Fruit fly (Drosophila melanogaster) whole organism, embryonic: ENCODE data around the gene CG14797.

Source experiments
- BtbVII ChIP-seq: fragments of 200-800 bp; sonication (Bioruptor generic); optimal IDR thresholded peaks from 3 replicates; lab custom pipeline; 2017; ENCODE audit warnings: missing biosample characterization, mild to moderate bottlenecking, missing genetic modification characterization
- CG12744 ChIP-seq: fragments of 200-800 bp; sonication (Bioruptor generic); optimal IDR thresholded peaks from 2 replicates; lab custom pipeline; 2016; ENCODE audit warnings: missing biosample characterization, missing genetic modification characterization
- CG1647 ChIP-seq: fragments of 200-800 bp; sonication (Bioruptor generic); optimal IDR thresholded peaks from 3 replicates; lab custom pipeline; 2016; ENCODE audit warnings: missing biosample characterization, missing genetic modification characterization
- CG17328 ChIP-seq: fragments of 200-800 bp; sonication (Bioruptor generic); IDR thresholded peaks from 2 replicates; pipeline ENCODE4 v1.3.6; 2022; ENCODE audit warnings: missing biosample characterization, missing genetic modification characterization
- CG17612 ChIP-seq: fragments of 200-800 bp; sonication (Bioruptor generic); IDR thresholded peaks from 2 replicates; pipeline ENCODE4 v1.3.6; 2022; ENCODE audit warnings: missing biosample characterization, missing genetic modification characterization
- CG18011 ChIP-seq: fragments of 200-800 bp; sonication (Bioruptor generic); optimal IDR thresholded peaks from 2 replicates; lab custom pipeline; 2017; ENCODE audit warnings: missing biosample characterization, missing genetic modification characterization, mild to moderate bottlenecking, moderate library complexity, missing genotype
- CG2116 ChIP-seq: fragments of 200-800 bp; sonication (Bioruptor generic); optimal IDR thresholded peaks from 3 replicates; lab custom pipeline; 2018; ENCODE audit warnings: missing biosample characterization, mild to moderate bottlenecking, missing genetic modification characterization
- CG2120 ChIP-seq: fragments of 200-800 bp; sonication (Bioruptor generic); optimal IDR thresholded peaks from 3 replicates; lab custom pipeline; 2016; ENCODE audit warnings: missing biosample characterization, missing genetic modification characterization
- CG4730 ChIP-seq: fragments of 200-800 bp; sonication (Bioruptor generic); IDR thresholded peaks from 2 replicates; pipeline ENCODE4 v1.3.6; 2022; ENCODE audit warnings: missing biosample characterization, missing genetic modification characterization
- CG6175 ChIP-seq: fragments of 200-800 bp; sonication (Bioruptor generic); IDR thresholded peaks from 3 replicates; pipeline ENCODE4 v1.3.6; 2022; ENCODE audit warnings: missing biosample characterization, missing genetic modification characterization
- CG6791 ChIP-seq: fragments of 200-800 bp; sonication (Bioruptor generic); IDR thresholded peaks from 3 replicates; pipeline ENCODE4 v1.3.6; 2022; ENCODE audit warnings: missing biosample characterization, missing genetic modification characterization; ENCODE audit not compliant: partially characterized antibody
- CG7271 ChIP-seq: fragments of 200-800 bp; sonication (Bioruptor generic); optimal IDR thresholded peaks from 2 replicates; lab custom pipeline; 2018; ENCODE audit warnings: missing biosample characterization, mild to moderate bottlenecking, missing genetic modification characterization, moderate library complexity
- CG7357 ChIP-seq: fragments of 200-800 bp; sonication (Bioruptor generic); IDR thresholded peaks from 3 replicates; pipeline ENCODE4 v1.3.6; 2022; ENCODE audit warnings: missing biosample characterization, missing genetic modification characterization
- CG7839 ChIP-seq: fragments of 200-800 bp; sonication (Bioruptor generic); optimal IDR thresholded peaks from 3 replicates; lab custom pipeline; 2018; ENCODE audit warnings: missing biosample characterization, mild to moderate bottlenecking, missing genetic modification characterization, moderate library complexity
- CG7928 ChIP-seq: fragments of 200-800 bp; sonication (Bioruptor generic); optimal IDR thresholded peaks from 2 replicates; lab custom pipeline; 2017; ENCODE audit warnings: missing biosample characterization, mild to moderate bottlenecking, missing genetic modification characterization
- CG7987 ChIP-seq: fragments of 200-800 bp; sonication (Bioruptor generic); optimal IDR thresholded peaks from 2 replicates; lab custom pipeline; 2018; ENCODE audit warnings: missing biosample characterization, mild to moderate bottlenecking, missing genetic modification characterization, moderate library complexity
- CTCF ChIP-seq: fragments of 200-800 bp; sonication (Bioruptor generic); optimal IDR thresholded peaks from 2 replicates; lab custom pipeline; 2017; ENCODE audit warnings: missing biosample characterization, mild to moderate bottlenecking, missing genetic modification characterization, moderate library complexity
- Dfd ChIP-seq, 2 experiments: fragments of >200 bp; optimal IDR thresholded peaks; 2 replicates each; lab custom pipeline; 2017; ENCODE audit warnings: missing biosample characterization in 2 of 2, missing genetic modification characterization in 2 of 2
- Dip3 ChIP-seq: fragments of 200-800 bp; sonication (Bioruptor generic); optimal IDR thresholded peaks from 3 replicates; lab custom pipeline; 2016; ENCODE audit warnings: missing biosample characterization, missing genetic modification characterization
- E2f2 ChIP-seq: fragments of 200-800 bp; sonication (Bioruptor generic); IDR thresholded peaks from 2 replicates; pipeline ENCODE4 v1.3.6; 2022; ENCODE audit warnings: missing biosample characterization, missing genetic modification characterization
- Fer1 ChIP-seq: fragments of 200-800 bp; sonication (Bioruptor generic); optimal IDR thresholded peaks from 2 replicates; lab custom pipeline; 2017; ENCODE audit warnings: missing biosample characterization, mild to moderate bottlenecking, missing genetic modification characterization
- HHEX ChIP-seq: fragments of 200-800 bp; sonication (Bioruptor generic); optimal IDR thresholded peaks from 3 replicates; lab custom pipeline; 2017; ENCODE audit warnings: missing biosample characterization, mild to moderate bottlenecking, missing genetic modification characterization, missing genetic modification reagents
- HLH3B ChIP-seq: fragments of 200-800 bp; sonication (Bioruptor generic); IDR thresholded peaks from 2 replicates; pipeline ENCODE4 v1.3.6; 2022; ENCODE audit warnings: missing biosample characterization, missing genetic modification characterization
- MESR4 ChIP-seq: fragments of 200-800 bp; sonication (Bioruptor generic); optimal IDR thresholded peaks from 2 replicates; lab custom pipeline; 2018; ENCODE audit warnings: missing biosample characterization, mild to moderate bottlenecking, missing genetic modification characterization, moderate library complexity
- NfI ChIP-seq: fragments of 200-800 bp; sonication (Bioruptor generic); optimal IDR thresholded peaks from 3 replicates; lab custom pipeline; 2018; ENCODE audit warnings: missing biosample characterization, mild to moderate bottlenecking, missing genetic modification characterization, moderate library complexity
- Ptx1 ChIP-seq: fragments of 200-800 bp; sonication (Bioruptor generic); IDR thresholded peaks from 2 replicates; pipeline ENCODE4 v1.3.6; 2022; ENCODE audit warnings: missing biosample characterization, missing genetic modification characterization
- YL-1 ChIP-seq: fragments of 200-800 bp; sonication (Bioruptor generic); optimal IDR thresholded peaks from 3 replicates; lab custom pipeline; 2017; ENCODE audit warnings: missing biosample characterization, mild to moderate bottlenecking, missing genetic modification characterization
- ato ChIP-seq: fragments of 200-800 bp; sonication (Bioruptor generic); IDR thresholded peaks from 2 replicates; pipeline ENCODE4 v1.3.6; 2022; ENCODE audit warnings: missing biosample characterization, missing genetic modification characterization; ENCODE audit not compliant: partially characterized antibody
- bcd ChIP-seq: fragments of 200-800 bp; sonication (Bioruptor generic); optimal IDR thresholded peaks from 2 replicates; lab custom pipeline; 2017; ENCODE audit warnings: missing biosample characterization, mild to moderate bottlenecking, missing genetic modification characterization
- bowl ChIP-seq: fragments of 200-800 bp; sonication (Bioruptor generic); IDR thresholded peaks from 2 replicates; pipeline ENCODE4 v1.3.6; 2022; ENCODE audit warnings: missing biosample characterization, missing genetic modification characterization
- danr ChIP-seq: fragments of 200-800 bp; sonication (Bioruptor generic); IDR thresholded peaks from 2 replicates; pipeline ENCODE4 v1.3.6; 2022; ENCODE audit warnings: missing biosample characterization, missing genetic modification characterization
- dati ChIP-seq: fragments of 200-800 bp; sonication (Bioruptor generic); IDR thresholded peaks from 2 replicates; pipeline ENCODE4 v1.3.6; 2022; ENCODE audit warnings: missing biosample characterization, missing genetic modification characterization
- emc ChIP-seq: fragments of 200-800 bp; sonication (Bioruptor generic); optimal IDR thresholded peaks from 2 replicates; lab custom pipeline; 2016; ENCODE audit warnings: missing biosample characterization, missing genetic modification characterization
- gcm ChIP-seq: fragments of 200-800 bp; sonication (Bioruptor generic); optimal IDR thresholded peaks from 2 replicates; lab custom pipeline; 2019; ENCODE audit warnings: missing biosample characterization, mild to moderate bottlenecking, missing genetic modification characterization, moderate library complexity
- gem ChIP-seq: fragments of 200-800 bp; sonication (Bioruptor generic); optimal IDR thresholded peaks from 2 replicates; lab custom pipeline; 2019; ENCODE audit warnings: missing biosample characterization, mild to moderate bottlenecking, missing genetic modification characterization, moderate library complexity
- gsb-n ChIP-seq: fragments of 200-800 bp; sonication (Bioruptor generic); optimal IDR thresholded peaks from 3 replicates; lab custom pipeline; 2018; ENCODE audit warnings: missing biosample characterization, mild to moderate bottlenecking, missing genetic modification characterization
- inv ChIP-seq: fragments of 200-800 bp; sonication (Bioruptor generic); IDR thresholded peaks from 2 replicates; pipeline ENCODE4 v1.3.6; 2022; ENCODE audit warnings: missing biosample characterization, missing genetic modification characterization; ENCODE audit not compliant: partially characterized antibody
- maf-S ChIP-seq: fragments of 200-800 bp; sonication (Bioruptor generic); optimal IDR thresholded peaks from 2 replicates; lab custom pipeline; 2016; ENCODE audit warnings: missing biosample characterization, missing genetic modification characterization
- mam ChIP-seq: fragments of 200-800 bp; sonication (Bioruptor generic); optimal IDR thresholded peaks from 3 replicates; lab custom pipeline; 2016; ENCODE audit warnings: missing biosample characterization, missing genetic modification characterization
- mld ChIP-seq: fragments of 200-800 bp; sonication (Bioruptor generic); IDR thresholded peaks from 3 replicates; pipeline ENCODE4 v1.3.6; 2022; ENCODE audit warnings: missing biosample characterization, missing genetic modification characterization; ENCODE audit not compliant: partially characterized antibody
- oc ChIP-seq: fragments of 200-800 bp; sonication (Bioruptor generic); optimal IDR thresholded peaks from 2 replicates; lab custom pipeline; 2018; ENCODE audit warnings: missing biosample characterization, mild to moderate bottlenecking, missing genetic modification characterization, moderate library complexity
- p53 ChIP-seq: fragments of 200-800 bp; sonication (Bioruptor generic); optimal IDR thresholded peaks from 2 replicates; lab custom pipeline; 2016; ENCODE audit warnings: missing biosample characterization, missing genetic modification characterization
- phol ChIP-seq: fragments of 200-800 bp; sonication (Bioruptor generic); optimal IDR thresholded peaks from 3 replicates; lab custom pipeline; 2018; ENCODE audit warnings: missing biosample characterization, mild to moderate bottlenecking, missing genetic modification characterization, moderate library complexity
- row ChIP-seq: fragments of 200-800 bp; sonication (Bioruptor generic); IDR thresholded peaks from 3 replicates; pipeline ENCODE4 v1.3.6; 2022; ENCODE audit warnings: missing biosample characterization, missing genetic modification characterization
- shn ChIP-seq: fragments of 200-800 bp; sonication (Bioruptor generic); optimal IDR thresholded peaks from 3 replicates; lab custom pipeline; 2016; ENCODE audit warnings: missing biosample characterization, missing genetic modification characterization
- sr ChIP-seq: fragments of 200-800 bp; sonication (Bioruptor generic); IDR thresholded peaks from 3 replicates; pipeline ENCODE4 v1.3.6; 2022; ENCODE audit warnings: missing biosample characterization, missing genetic modification characterization
- stwl ChIP-seq: fragments of 200-800 bp; sonication (Bioruptor generic); optimal IDR thresholded peaks from 3 replicates; lab custom pipeline; 2018; ENCODE audit warnings: missing biosample characterization, mild to moderate bottlenecking, missing genetic modification characterization, moderate library complexity
- sug ChIP-seq: fragments of 200-800 bp; optimal IDR thresholded peaks from 2 replicates; lab custom pipeline; 2019; ENCODE audit warnings: missing biosample characterization, mild to moderate bottlenecking, missing genetic modification characterization, moderate library complexity
- tap ChIP-seq: fragments of 200-800 bp; optimal IDR thresholded peaks from 3 replicates; lab custom pipeline; 2019; ENCODE audit warnings: missing biosample characterization, mild to moderate bottlenecking, missing genetic modification characterization, moderate library complexity
- trem ChIP-seq: fragments of 200-800 bp; optimal IDR thresholded peaks from 3 replicates; lab custom pipeline; 2019; ENCODE audit warnings: missing biosample characterization, mild to moderate bottlenecking, missing genetic modification characterization, moderate library complexity
- unpg ChIP-seq: fragments of 200-800 bp; sonication (Bioruptor generic); optimal IDR thresholded peaks from 3 replicates; lab custom pipeline; 2018; ENCODE audit warnings: missing biosample characterization, mild to moderate bottlenecking, missing genetic modification characterization, moderate library complexity
- wdn ChIP-seq: fragments of 200-800 bp; sonication (Bioruptor generic); IDR thresholded peaks from 2 replicates; pipeline ENCODE4 v1.3.6; 2022; ENCODE audit warnings: missing biosample characterization, missing genetic modification characterization
- yki ChIP-seq: fragments of >200 bp; optimal IDR thresholded peaks from 3 replicates; lab custom pipeline; 2018

Gene CG14797

dm6 chrX:1664836-1665235 is 16.5 kb upstream of the CG14797 start, which contains the start of gene dor (continued):
- TF ChIP-seq shn (GFP tag; lab: Kevin White, UChicago) = no peak
- TF ChIP-seq Dip3 (GFP tag; lab: Kevin White, UChicago) = no peak
- TF ChIP-seq NfI = no peak
- no peak for TF ChIP-seq tap (tag; lab: Kevin White, UChicago)
- TF ChIP-seq mld (GFP tag; lab: Robert Waterston, UW) = peak; percentile 77; the same call in 2 of the 3 replicates
- TF ChIP-seq CG4730 (GFP tag; lab: Robert Waterston, UW) = no peak
- TF ChIP-seq HLH3B (GFP tag; lab: Robert Waterston, UW) = no peak
- TF ChIP-seq CG17328 (GFP tag; lab: Robert Waterston, UW) = no peak
- TF ChIP-seq Dfd (GFP tag; optimal IDR thresholded peaks at IDR 0.05; lab: Kevin White, UChicago) = no peak
- TF ChIP-seq emc (GFP tag; lab: Kevin White, UChicago) = no peak
- TF ChIP-seq E2f2 (GFP tag; lab: Robert Waterston, UW) = peak; percentile 80
- TF ChIP-seq gcm = no peak
- TF ChIP-seq CG7928 (GFP tag; lab: Kevin White, UChicago) = no peak
- TF ChIP-seq HHEX (GFP tag; lab: Kevin White, UChicago) = no peak
- TF ChIP-seq inv = peak; percentile 70
- no peak for TF ChIP-seq sug (tag; lab: Kevin White, UChicago)
- no peak for TF ChIP-seq wdn
- TF ChIP-seq CG2116 = peak; percentile 92
- TF ChIP-seq CG7839 (tag; lab: Kevin White, UChicago) = no peak
- no peak for TF ChIP-seq CG17612 (GFP tag; lab: Robert Waterston, UW)
- no peak for TF ChIP-seq CG1647 (GFP tag; lab: Kevin White, UChicago)
- TF ChIP-seq maf-S (GFP tag; lab: Kevin White, UChicago) = no peak
- TF ChIP-seq BtbVII (GFP tag; lab: Kevin White, UChicago) = no peak
- TF ChIP-seq MESR4 (GFP tag; lab: Kevin White, UChicago) = peak; percentile 69
- no peak for TF ChIP-seq CG12744 (GFP tag; lab: Kevin White, UChicago)
- TF ChIP-seq oc (tag; lab: Kevin White, UChicago) = no peak
- TF ChIP-seq CG7987 (GFP tag; lab: Kevin White, UChicago) = no peak
- TF ChIP-seq stwl (tag; lab: Kevin White, UChicago) = peak; percentile 47
- peak; percentile 22 for TF ChIP-seq trem
- no peak for TF ChIP-seq p53
- no peak for TF ChIP-seq yki (lab: Kevin White, UChicago)
- no peak for TF ChIP-seq mam (GFP tag; lab: Kevin White, UChicago)
- no peak for TF ChIP-seq row (GFP tag; lab: Robert Waterston, UW)
- TF ChIP-seq CG7271 (tag; lab: Kevin White, UChicago) = no peak
- no peak for TF ChIP-seq unpg
- TF ChIP-seq YL-1 (GFP tag; lab: Kevin White, UChicago) = peak; percentile 42
- no peak for TF ChIP-seq dati (GFP tag; lab: Robert Waterston, UW)
- no peak for TF ChIP-seq sr
- TF ChIP-seq Ptx1 (GFP tag; lab: Robert Waterston, UW) = no peak
- no peak for TF ChIP-seq CG7357 (GFP tag; lab: Robert Waterston, UW)
- no peak for TF ChIP-seq CG18011 (GFP tag; lab: Kevin White, UChicago)
- peak; percentile 36 for TF ChIP-seq gsb-n
- no peak for TF ChIP-seq Fer1 (GFP tag; lab: Kevin White, UChicago)
- no peak for TF ChIP-seq gem
- TF ChIP-seq ato (GFP tag; lab: Robert Waterston, UW) = peak; percentile 84
- TF ChIP-seq CTCF (GFP tag; lab: Kevin White, UChicago) = no peak
- TF ChIP-seq CG6175 (GFP tag; lab: Robert Waterston, UW) = no peak
- TF ChIP-seq CG2120 = no peak
- TF ChIP-seq bcd = no peak
- peak; percentile 87 for TF ChIP-seq CG6791 (GFP tag; lab: Robert Waterston, UW)
- TF ChIP-seq danr (GFP tag; lab: Robert Waterston, UW) = no peak
- no peak for TF ChIP-seq phol (tag; lab: Kevin White, UChicago)
- no peak for TF ChIP-seq bowl (GFP tag; lab: Robert Waterston, UW)
